Worm (Caenorhabditis elegans): Measurements from ENCODE around the gene R09A1.3.

Gene R09A1.3

ce11 chrV:1051651-1052050 is 24.8 kb upstream of the R09A1.3 start:
- TF ChIP-seq ama-1 (optimal IDR thresholded peaks at IDR 0.05): no peak
- no peak for TF ChIP-seq hnd-1 (tag; optimal IDR thresholded peaks at IDR 0.05)

- TF ChIP-seq pes-1 (GFP tag; IDR thresholded peaks at IDR 0.05): no peak
- TF ChIP-seq tra-4 (tag; optimal IDR thresholded peaks at IDR 0.05): no peak
- no peak for TF ChIP-seq ama-1 (optimal IDR thresholded peaks at IDR 0.05)
- TF ChIP-seq F13C5.2 (tag; optimal IDR thresholded peaks at IDR 0.05): no peak
- no peak for TF ChIP-seq hnd-1 (tag; optimal IDR thresholded peaks at IDR 0.05)
These were observed 22.5 kb upstream of the R09A1.3 start for ce11 chrV:1049334-1049733.

- no peak for TF ChIP-seq B0310.2 (tag; optimal IDR thresholded peaks at IDR 0.05)
- no peak for TF ChIP-seq tbx-11 (GFP tag; IDR thresholded peaks at IDR 0.05)
- no peak for TF ChIP-seq ama-1 (optimal IDR thresholded peaks at IDR 0.05)
- no peak for TF ChIP-seq tbx-37 (GFP tag; conservative IDR thresholded peaks at IDR 0.05)
- TF ChIP-seq ceh-13 (GFP tag; optimal IDR thresholded peaks at IDR 0.05): no peak
- no peak for TF ChIP-seq sea-1 (GFP tag; conservative IDR thresholded peaks at IDR 0.05)
- no peak for TF ChIP-seq tra-4 (tag; optimal IDR thresholded peaks at IDR 0.05)
These were observed 21.6 kb upstream of the R09A1.3 start, which contains the start of gene nra-4 for ce11 chrV:1048482-1048881. Gene nra-4 (minus strand): TSS chrV:1048582.

- TF ChIP-seq hmg-4 (GFP tag; optimal IDR thresholded peaks at IDR 0.05): no peak
- TF ChIP-seq hnd-1 (tag; optimal IDR thresholded peaks at IDR 0.05): no peak
- TF ChIP-seq aly-1 (tag; optimal IDR thresholded peaks at IDR 0.05): no peak
These were observed 20.4 kb upstream of the R09A1.3 start for ce11 chrV:1047251-1047650.

ce11 chrV:1038074-1038473 is 11.2 kb upstream of the R09A1.3 start:
- TF ChIP-seq F13C5.2 (tag; optimal IDR thresholded peaks at IDR 0.05): no peak
- no peak for TF ChIP-seq hnd-1 (tag; optimal IDR thresholded peaks at IDR 0.05)
- TF ChIP-seq tbx-11 (GFP tag; IDR thresholded peaks at IDR 0.05): no peak
- no peak for TF ChIP-seq ama-1 (optimal IDR thresholded peaks at IDR 0.05)
- TF ChIP-seq ceh-13 (GFP tag; optimal IDR thresholded peaks at IDR 0.05): no peak

- TF ChIP-seq tbx-37 (GFP tag; conservative IDR thresholded peaks at IDR 0.05) (no peak), B0310.2 (tag; optimal IDR thresholded peaks at IDR 0.05) (no peak), aly-1 (tag; optimal IDR thresholded peaks at IDR 0.05) (no peak), sea-1 (GFP tag; conservative IDR thresholded peaks at IDR 0.05) (no peak), pes-1 (GFP tag; IDR thresholded peaks at IDR 0.05) (no peak), hmbx-1 (tag; optimal IDR thresholded peaks at IDR 0.05) (no peak), ama-1 (optimal IDR thresholded peaks at IDR 0.05) (no peak), hnd-1 (tag; optimal IDR thresholded peaks at IDR 0.05) (no peak), tbx-11 (GFP tag; IDR thresholded peaks at IDR 0.05) (no peak), ceh-36 (tag; optimal IDR thresholded peaks at IDR 0.05) (no peak), hmg-4 (GFP tag; optimal IDR thresholded peaks at IDR 0.05) (no peak), ets-7 (tag; optimal IDR thresholded peaks at IDR 0.05) (no peak), scrt-1 (GFP tag; IDR thresholded peaks at IDR 0.05) (no peak)
These were observed 6.4 kb upstream of the R09A1.3 start, which contains the start of gene flp-34 for ce11 chrV:1033304-1033703. Gene flp-34 (minus strand): TSS chrV:1033404.

- TF ChIP-seq hmg-4 (GFP tag; optimal IDR thresholded peaks at IDR 0.05) (no peak), tbx-11 (GFP tag; IDR thresholded peaks at IDR 0.05) (no peak), sea-1 (GFP tag; conservative IDR thresholded peaks at IDR 0.05) (no peak), ceh-13 (GFP tag; optimal IDR thresholded peaks at IDR 0.05) (no peak), B0310.2 (tag; optimal IDR thresholded peaks at IDR 0.05) (no peak), flt-1 (GFP tag; IDR thresholded peaks at IDR 0.05) (no peak), aly-1 (tag; optimal IDR thresholded peaks at IDR 0.05) (no peak), hnd-1 (tag; optimal IDR thresholded peaks at IDR 0.05) (no peak), pes-1 (GFP tag; IDR thresholded peaks at IDR 0.05) (no peak), tra-4 (tag; optimal IDR thresholded peaks at IDR 0.05) (no peak), hmbx-1 (tag; optimal IDR thresholded peaks at IDR 0.05) (no peak), scrt-1 (GFP tag; IDR thresholded peaks at IDR 0.05) (no peak), ets-7 (tag; optimal IDR thresholded peaks at IDR 0.05) (no peak), tbx-37 (GFP tag; conservative IDR thresholded peaks at IDR 0.05) (no peak), ceh-36 (tag; optimal IDR thresholded peaks at IDR 0.05) (no peak)
These were observed 3.5 kb downstream of the R09A1.3 start, which contains the start of gene pei-2 for ce11 chrV:1023367-1023766. Gene pei-2 (minus strand): TSS chrV:1023467.

ce11 chrV:1021456-1021855 is 5.4 kb downstream of the R09A1.3 start:
- TF ChIP-seq hnd-1 (tag; optimal IDR thresholded peaks at IDR 0.05): no peak
- TF ChIP-seq F13C5.2 (tag; optimal IDR thresholded peaks at IDR 0.05): no peak
- 0 out of 2 replicates have a peak, but pooled peaks have one; percentile 8 for TF ChIP-seq pes-1 (GFP tag; IDR thresholded peaks at IDR 0.05)

ce11 chrV:1017196-1017595 is 9.7 kb downstream of the R09A1.3 start:
- TF ChIP-seq flt-1 (GFP tag; IDR thresholded peaks at IDR 0.05): no peak
- no peak for TF ChIP-seq ama-1 (optimal IDR thresholded peaks at IDR 0.05)
- no peak for TF ChIP-seq hnd-1 (tag; optimal IDR thresholded peaks at IDR 0.05)
- no peak for TF ChIP-seq tra-4 (tag; optimal IDR thresholded peaks at IDR 0.05)
- TF ChIP-seq scrt-1 (GFP tag; IDR thresholded peaks at IDR 0.05): no peak
- no peak for TF ChIP-seq sea-1 (GFP tag; conservative IDR thresholded peaks at IDR 0.05)
- TF ChIP-seq F13C5.2 (tag; optimal IDR thresholded peaks at IDR 0.05): no peak
- TF ChIP-seq tbx-37 (GFP tag; conservative IDR thresholded peaks at IDR 0.05): no peak
- TF ChIP-seq ceh-13 (GFP tag; optimal IDR thresholded peaks at IDR 0.05): no peak
- TF ChIP-seq ceh-36 (tag; optimal IDR thresholded peaks at IDR 0.05): no peak
- no peak for TF ChIP-seq hmbx-1 (tag; optimal IDR thresholded peaks at IDR 0.05)
- no peak for TF ChIP-seq ets-7 (tag; optimal IDR thresholded peaks at IDR 0.05)
- TF ChIP-seq aly-1 (tag; optimal IDR thresholded peaks at IDR 0.05): no peak
- TF ChIP-seq tbx-11 (GFP tag; IDR thresholded peaks at IDR 0.05): no peak
- TF ChIP-seq pes-1 (GFP tag; IDR thresholded peaks at IDR 0.05): no peak
